Fruit fly (Drosophila melanogaster) whole organism, embryonic: ENCODE results near the gene CG32625.

Experiments
- CG15601 ChIP-seq: fragments of 200-800 bp; sonication (Bioruptor generic); optimal IDR thresholded peaks from 3 replicates; lab custom pipeline; 2019; ENCODE audit warnings: missing biosample characterization, mild to moderate bottlenecking, missing genetic modification characterization, moderate library complexity
- CG16813 ChIP-seq: fragments of 200-800 bp; sonication (Bioruptor generic); IDR thresholded peaks from 3 replicates; pipeline ENCODE4 v1.3.6; 2022; ENCODE audit warnings: missing biosample characterization, missing genetic modification characterization; ENCODE audit not compliant: partially characterized antibody
- CG3726 ChIP-seq: fragments of 200-800 bp; sonication (Bioruptor generic); IDR thresholded peaks from 3 replicates; pipeline ENCODE4, ENCODE4 v1.3.6; 2022; ENCODE audit warnings: missing biosample characterization, missing genetic modification characterization
- CG4404 ChIP-seq: fragments of 200-800 bp; sonication (Bioruptor generic); IDR thresholded peaks from 2 replicates; pipeline ENCODE4 v1.3.6; 2022; ENCODE audit warnings: missing biosample characterization, missing genetic modification characterization
- Lpt ChIP-seq: fragments of >200 bp; optimal IDR thresholded peaks from 2 replicates; lab custom pipeline; 2018; ENCODE audit warnings: missing biosample characterization, missing genetic modification characterization
- her ChIP-seq: fragments of 200-800 bp; sonication (Bioruptor generic); optimal IDR thresholded peaks from 2 replicates; lab custom pipeline; 2016; ENCODE audit warnings: missing biosample characterization, missing genetic modification characterization
- kay ChIP-seq: fragments of 200-800 bp; sonication (Bioruptor generic); optimal IDR thresholded peaks from 2 replicates; lab custom pipeline; 2016; ENCODE audit warnings: missing biosample characterization, missing genetic modification characterization
- pros ChIP-seq: fragments of 200-800 bp; sonication (Bioruptor generic); optimal IDR thresholded peaks from 3 replicates; lab custom pipeline; 2019; ENCODE audit warnings: missing biosample characterization, mild to moderate bottlenecking, missing genetic modification characterization, moderate library complexity
- trh ChIP-seq: fragments of 200-800 bp; sonication (Bioruptor generic); optimal IDR thresholded peaks from 2 replicates; lab custom pipeline; 2016; ENCODE audit warnings: missing biosample characterization, missing genetic modification characterization

- no peak for TF ChIP-seq CG3726 (GFP tag; lab: Robert Waterston, UW)
- no peak for TF ChIP-seq Lpt (GFP tag; lab: Kevin White, UChicago)
- no peak for TF ChIP-seq kay
- no peak for TF ChIP-seq trh (GFP tag; lab: Kevin White, UChicago)
- TF ChIP-seq CG16813 = no peak
- TF ChIP-seq her (GFP tag; lab: Kevin White, UChicago) = no peak
- no peak for TF ChIP-seq pros
- no peak for TF ChIP-seq CG4404 (GFP tag; lab: Robert Waterston, UW)
- no peak for TF ChIP-seq CG15601 (tag; lab: Kevin White, UChicago)
Observed at dm6 chrX:13791011-13791410, 34.4 kb upstream of the CG32625 start, which contains the start of gene CG10993.
